Fruit fly (Drosophila melanogaster) whole organism, prepupa: ENCODE measurements around the gene CG42591.

Experiments
- Blimp-1 ChIP-seq: fragments of 200-800 bp; sonication (Bioruptor generic); optimal IDR thresholded peaks from 3 replicates; lab custom pipeline; 2017; ENCODE audit warnings: missing biosample characterization, missing genetic modification characterization, mild to moderate bottlenecking, moderate library complexity, missing genetic modification reagents
- CG10631 ChIP-seq: fragments of 200-800 bp; sonication (Bioruptor generic); optimal IDR thresholded peaks from 2 replicates; lab custom pipeline; 2016; ENCODE audit warnings: missing biosample characterization, missing genetic modification characterization
- CG10669 ChIP-seq: fragments of 200-800 bp; sonication (Bioruptor generic); optimal IDR thresholded peaks from 3 replicates; lab custom pipeline; 2018; ENCODE audit warnings: missing biosample characterization, mild to moderate bottlenecking, missing genetic modification characterization, moderate library complexity
- CG11294 ChIP-seq: fragments of 200-800 bp; sonication (Bioruptor generic); IDR thresholded peaks from 2 replicates; pipeline ENCODE4 v1.3.6; 2022; ENCODE audit warnings: missing biosample characterization, missing genetic modification characterization
- CG11902 ChIP-seq: fragments of 200-800 bp; sonication (Bioruptor generic); optimal IDR thresholded peaks from 3 replicates; lab custom pipeline; 2016; ENCODE audit warnings: missing biosample characterization, missing genetic modification characterization
- CG15336 ChIP-seq: fragments of 200-800 bp; sonication (Bioruptor generic); IDR thresholded peaks from 2 replicates; pipeline ENCODE4 v1.3.6; 2022; ENCODE audit warnings: missing biosample characterization, missing genetic modification characterization
- CG1621 ChIP-seq: fragments of 200-800 bp; sonication (Bioruptor generic); optimal IDR thresholded peaks from 3 replicates; lab custom pipeline; 2018; ENCODE audit warnings: missing biosample characterization, mild to moderate bottlenecking, missing genetic modification characterization
- CG16779 ChIP-seq: fragments of 200-800 bp; sonication (Bioruptor generic); optimal IDR thresholded peaks from 3 replicates; lab custom pipeline; 2017; ENCODE audit warnings: missing biosample characterization, mild to moderate bottlenecking, missing genetic modification characterization
- CG3032 ChIP-seq: fragments of 200-800 bp; optimal IDR thresholded peaks from 2 replicates; lab custom pipeline; 2019; ENCODE audit warnings: missing biosample characterization, mild to moderate bottlenecking, missing genetic modification characterization, moderate library complexity
- CG31627 ChIP-seq: fragments of 200-800 bp; sonication (Bioruptor generic); optimal IDR thresholded peaks from 3 replicates; lab custom pipeline; 2016; ENCODE audit warnings: missing biosample characterization, missing genetic modification characterization
- CG32006 ChIP-seq: fragments of 200-800 bp; sonication (Bioruptor generic); optimal IDR thresholded peaks from 3 replicates; lab custom pipeline; 2017; ENCODE audit warnings: missing biosample characterization, mild to moderate bottlenecking, missing genetic modification characterization
- CG3919 ChIP-seq: fragments of 200-800 bp; sonication (Bioruptor generic); optimal IDR thresholded peaks from 3 replicates; lab custom pipeline; 2016; ENCODE audit warnings: missing biosample characterization, missing genetic modification characterization
- CG4318 ChIP-seq: fragments of 200-800 bp; sonication (Bioruptor generic); optimal IDR thresholded peaks from 3 replicates; lab custom pipeline; 2017; ENCODE audit warnings: missing biosample characterization, mild to moderate bottlenecking, missing genetic modification characterization
- CG6792 ChIP-seq: fragments of 200-800 bp; sonication (Bioruptor generic); optimal IDR thresholded peaks from 3 replicates; lab custom pipeline; 2016; ENCODE audit warnings: missing biosample characterization, missing genetic modification characterization
- CG6854 ChIP-seq: fragments of 200-800 bp; sonication (Bioruptor generic); optimal IDR thresholded peaks from 2 replicates; lab custom pipeline; 2017; ENCODE audit warnings: missing biosample characterization, mild to moderate bottlenecking, missing genetic modification characterization
- CG8632 ChIP-seq: fragments of 200-800 bp; sonication (Bioruptor generic); optimal IDR thresholded peaks from 3 replicates; lab custom pipeline; 2016; ENCODE audit warnings: missing biosample characterization, missing genetic modification characterization
- CG9139 ChIP-seq: fragments of 200-800 bp; sonication (Bioruptor generic); optimal IDR thresholded peaks from 3 replicates; lab custom pipeline; 2017; ENCODE audit warnings: missing biosample characterization, mild to moderate bottlenecking, missing genetic modification characterization
- Eip75B ChIP-seq: fragments of 200-800 bp; sonication (Bioruptor generic); optimal IDR thresholded peaks from 3 replicates; lab custom pipeline; 2016; ENCODE audit warnings: missing biosample characterization, missing genetic modification characterization
- Eip78C ChIP-seq: fragments of 200-800 bp; sonication (Bioruptor generic); peaks from one replicate; lab custom pipeline; 2016; ENCODE audit warnings: missing biosample characterization, missing genetic modification characterization
- Eip93F ChIP-seq: fragments of 200-800 bp; sonication (Bioruptor generic); optimal IDR thresholded peaks from 2 replicates; lab custom pipeline; 2016; ENCODE audit warnings: missing biosample characterization, mild to moderate bottlenecking, missing genetic modification characterization
- Ets21C ChIP-seq: fragments of 200-800 bp; sonication (Bioruptor generic); optimal IDR thresholded peaks from 3 replicates; lab custom pipeline; 2016; ENCODE audit warnings: missing biosample characterization, missing genetic modification characterization
- Hr38 ChIP-seq: sonication (Bioruptor generic); optimal IDR thresholded peaks from 2 replicates; lab custom pipeline; 2016; ENCODE audit warnings: missing biosample characterization, missing genetic modification characterization
- Hr4 ChIP-seq: fragments of 200-800 bp; sonication (Bioruptor generic); optimal IDR thresholded peaks from 3 replicates; lab custom pipeline; 2016; ENCODE audit warnings: missing biosample characterization, missing genetic modification characterization
- Lpt ChIP-seq: fragments of 200-800 bp; sonication (Bioruptor generic); optimal IDR thresholded peaks from 3 replicates; lab custom pipeline; 2016; ENCODE audit warnings: missing biosample characterization, missing genetic modification characterization
- OdsH ChIP-seq: fragments of 200-800 bp; sonication (Bioruptor generic); optimal IDR thresholded peaks from 3 replicates; lab custom pipeline; 2016; ENCODE audit warnings: missing biosample characterization, missing genetic modification characterization
- Smox ChIP-seq: fragments of 200-800 bp; sonication (Bioruptor generic); optimal IDR thresholded peaks from 3 replicates; lab custom pipeline; 2016; ENCODE audit warnings: missing biosample characterization, missing genetic modification characterization
- Sox102F ChIP-seq: fragments of 200-800 bp; sonication (Bioruptor generic); optimal IDR thresholded peaks from 2 replicates; lab custom pipeline; 2016; ENCODE audit warnings: missing biosample characterization, mild to moderate bottlenecking, missing genetic modification characterization
- Sox14 ChIP-seq: fragments of 200-800 bp; sonication (Bioruptor generic); optimal IDR thresholded peaks from 3 replicates; lab custom pipeline; 2016; ENCODE audit warnings: missing biosample characterization, missing genetic modification characterization
- Sox15 ChIP-seq: fragments of 200-800 bp; sonication (Bioruptor generic); optimal IDR thresholded peaks from 3 replicates; lab custom pipeline; 2016; ENCODE audit warnings: missing biosample characterization, missing genetic modification characterization
- achi ChIP-seq: fragments of 200-800 bp; sonication (Bioruptor generic); optimal IDR thresholded peaks from 3 replicates; lab custom pipeline; 2016; ENCODE audit warnings: missing biosample characterization, missing genetic modification characterization
- cyc ChIP-seq: fragments of 200-800 bp; sonication (Bioruptor generic); optimal IDR thresholded peaks from 3 replicates; lab custom pipeline; 2016; ENCODE audit warnings: missing biosample characterization, missing genetic modification characterization
- dsx ChIP-seq: fragments of 200-800 bp; optimal IDR thresholded peaks from 3 replicates; lab custom pipeline; 2019; ENCODE audit warnings: missing biosample characterization, mild to moderate bottlenecking, missing genetic modification characterization, moderate library complexity; ENCODE audit not compliant: poor library complexity, severe bottlenecking
- eg ChIP-seq: fragments of 200-800 bp; sonication (Bioruptor generic); IDR thresholded peaks from 3 replicates; pipeline ENCODE4 v1.3.6; 2022; ENCODE audit warnings: missing biosample characterization, missing genetic modification characterization
- esn ChIP-seq: fragments of 200-800 bp; sonication (Bioruptor generic); optimal IDR thresholded peaks from 2 replicates; lab custom pipeline; 2016; ENCODE audit warnings: missing biosample characterization, mild to moderate bottlenecking, missing genetic modification characterization, moderate library complexity
- fd59A ChIP-seq: fragments of 200-800 bp; sonication (Bioruptor generic); optimal IDR thresholded peaks from 2 replicates; lab custom pipeline; 2017; ENCODE audit warnings: missing biosample characterization, mild to moderate bottlenecking, missing genetic modification characterization, missing genetic modification reagents
- fd85E ChIP-seq: fragments of 200-800 bp; sonication (Bioruptor generic); optimal IDR thresholded peaks from 3 replicates; lab custom pipeline; 2016; ENCODE audit warnings: missing biosample characterization, missing genetic modification characterization
- fkh ChIP-seq: fragments of 200-800 bp; sonication (Bioruptor generic); optimal IDR thresholded peaks from 3 replicates; lab custom pipeline; 2017; ENCODE audit warnings: missing biosample characterization, mild to moderate bottlenecking, missing genetic modification characterization, moderate library complexity
- lz ChIP-seq: fragments of 200-800 bp; sonication (Bioruptor generic); optimal IDR thresholded peaks from 3 replicates; lab custom pipeline; 2016; ENCODE audit warnings: missing biosample characterization, missing genetic modification characterization
- pdm3 ChIP-seq: fragments of 200-800 bp; sonication (Bioruptor generic); optimal IDR thresholded peaks from 3 replicates; lab custom pipeline; 2016; ENCODE audit warnings: missing biosample characterization, missing genetic modification characterization
- salr ChIP-seq, 2 experiments: fragments of 200-800 bp; sonication (Bioruptor generic); optimal IDR thresholded peaks; 3 replicates each; lab custom pipeline; 2016 to 2018; ENCODE audit warnings: missing biosample characterization in 2 of 2, missing genetic modification characterization in 2 of 2, mild to moderate bottlenecking in 1 of 2
- svp ChIP-seq: fragments of 200-800 bp; sonication (Bioruptor generic); peaks from one replicate; lab custom pipeline; 2016; ENCODE audit warnings: missing biosample characterization, missing genetic modification characterization
- topi ChIP-seq: fragments of 200-800 bp; sonication (Bioruptor generic); optimal IDR thresholded peaks from 3 replicates; lab custom pipeline; 2016; ENCODE audit warnings: missing biosample characterization, missing genetic modification characterization
- vri ChIP-seq: fragments of 200-800 bp; sonication (Bioruptor generic); optimal IDR thresholded peaks from 3 replicates; lab custom pipeline; 2016; ENCODE audit warnings: missing biosample characterization, mild to moderate bottlenecking, missing genetic modification characterization

CG42591 gene

dm6 chr3L:8096106-8096558, 26.4 kb upstream of the CG42591 start (continued):
- peak; percentile 62 for TF ChIP-seq CG9139 (GFP tag; lab: Kevin White, UChicago)
- no peak for TF ChIP-seq Smox (GFP tag; lab: Kevin White, UChicago)
- peak; percentile 96 for TF ChIP-seq CG11294 (GFP tag; lab: Robert Waterston, UW)
- no peak for TF ChIP-seq Ets21C (GFP tag; lab: Kevin White, UChicago)
- TF ChIP-seq salr (GFP tag; optimal IDR thresholded peaks at IDR 0.05; lab: Kevin White, UChicago) = peak; percentile 68 to 96
- no peak for TF ChIP-seq Hr38 (GFP tag; lab: Kevin White, UChicago)
- TF ChIP-seq CG31627 (GFP tag; lab: Kevin White, UChicago) = peak; percentile 82
- TF ChIP-seq Lpt (GFP tag; lab: Kevin White, UChicago) = peak; percentile 97
- TF ChIP-seq CG10669 (GFP tag; lab: Kevin White, UChicago) = peak; percentile 92
- TF ChIP-seq Sox14 (GFP tag; lab: Kevin White, UChicago) = peak; percentile 87
- peak; percentile 77 for TF ChIP-seq vri (GFP tag; lab: Kevin White, UChicago)
- peak; percentile 54 for TF ChIP-seq fd85E (GFP tag; lab: Kevin White, UChicago)

- TF ChIP-seq CG3032 = no peak
- TF ChIP-seq CG15336 = 0 out of 2 replicates have a peak, but pooled peaks have one; percentile 17
- TF ChIP-seq CG32006 (GFP tag; lab: Kevin White, UChicago) = peak; percentile 32
- peak; percentile 79 for TF ChIP-seq svp (GFP tag; lab: Kevin White, UChicago)
- TF ChIP-seq Hr4 = no peak
- TF ChIP-seq CG10631 (GFP tag; lab: Kevin White, UChicago) = peak; percentile 13
- no peak for TF ChIP-seq CG3919 (GFP tag; lab: Kevin White, UChicago)
- TF ChIP-seq fkh = peak; percentile 69
Observed at dm6 chr3L:8094652-8095129, 24.9 kb upstream of the CG42591 start.

dm6 chr3L:8093553-8093952, 23.8 kb upstream of the CG42591 start:
- TF ChIP-seq Hr38 (GFP tag; lab: Kevin White, UChicago) (no peak), Smox (GFP tag; lab: Kevin White, UChicago) (no peak), Lpt (GFP tag; lab: Kevin White, UChicago) (no peak), svp (GFP tag; lab: Kevin White, UChicago) (peak; percentile 91), CG3919 (GFP tag; lab: Kevin White, UChicago) (no peak), esn (GFP tag; lab: Kevin White, UChicago) (no peak), Eip78C (GFP tag; lab: Kevin White, UChicago) (no peak), vri (GFP tag; lab: Kevin White, UChicago) (peak; percentile 70), fkh (peak; percentile 84)

DNA sequence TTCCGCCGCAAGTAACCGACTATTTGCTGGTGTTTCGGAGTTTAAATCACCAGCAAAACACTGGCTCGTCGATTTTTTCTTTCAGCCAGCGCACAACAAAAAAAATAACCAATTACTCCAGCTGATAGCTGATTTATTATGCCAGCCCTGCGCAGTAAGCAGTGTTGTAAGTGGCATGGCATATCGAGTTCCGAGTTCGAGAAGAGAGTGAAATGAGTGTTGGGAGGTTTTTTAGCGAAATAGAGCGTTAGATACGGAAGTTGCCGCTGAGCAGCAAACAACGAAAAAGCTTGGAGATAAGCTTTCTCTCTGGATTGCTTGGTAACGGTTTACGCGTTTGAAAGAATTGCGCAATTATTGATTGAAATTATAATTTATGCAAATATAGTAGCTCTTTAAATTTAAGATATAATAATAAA, 21.9 kb upstream of the CG42591 start, which contains the start of gene CG7565:
CG7565 (minus strand) TSS at position 137 of the 419 bp plus-strand sequence.
- no peak for TF ChIP-seq CG32006 (GFP tag; lab: Kevin White, UChicago)
- TF ChIP-seq OdsH (GFP tag; lab: Kevin White, UChicago) = peak; percentile 12
- peak; percentile 13 for TF ChIP-seq fkh
- no peak for TF ChIP-seq CG1621
- no peak for TF ChIP-seq cyc (GFP tag; lab: Kevin White, UChicago)
- no peak for TF ChIP-seq CG11902 (GFP tag; lab: Kevin White, UChicago)
- TF ChIP-seq Sox15 = no peak
- TF ChIP-seq topi (GFP tag; lab: Kevin White, UChicago) = peak; percentile 2
- TF ChIP-seq CG6792 (GFP tag; lab: Kevin White, UChicago) = peak; percentile 19
- no peak for TF ChIP-seq pdm3 (GFP tag; lab: Kevin White, UChicago)
- no peak for TF ChIP-seq Eip75B (GFP tag; lab: Kevin White, UChicago)
- 0 out of 3 replicates have a peak, but pooled peaks have one; percentile 37 for TF ChIP-seq eg
- no peak for TF ChIP-seq CG4318
- peak; percentile 56 for TF ChIP-seq Eip78C (GFP tag; lab: Kevin White, UChicago)
- TF ChIP-seq CG8632 = no peak
- no peak for TF ChIP-seq dsx (GFP tag; lab: Kevin White, UChicago)
- TF ChIP-seq svp (GFP tag; lab: Kevin White, UChicago) = no peak
- no peak for TF ChIP-seq CG11294 (GFP tag; lab: Robert Waterston, UW)
- no peak for TF ChIP-seq achi (GFP tag; lab: Kevin White, UChicago)
- TF ChIP-seq Blimp-1 = no peak
- TF ChIP-seq Sox102F (GFP tag; lab: Kevin White, UChicago) = peak; percentile 36
- TF ChIP-seq Eip93F (GFP tag; lab: Kevin White, UChicago) = no peak
- TF ChIP-seq vri (GFP tag; lab: Kevin White, UChicago) = peak; percentile 84
- no peak for TF ChIP-seq Smox (GFP tag; lab: Kevin White, UChicago)
- no peak for TF ChIP-seq Lpt (GFP tag; lab: Kevin White, UChicago)
- TF ChIP-seq CG16779 (tag; lab: Kevin White, UChicago) = no peak
- TF ChIP-seq CG6854 (GFP tag; lab: Kevin White, UChicago) = no peak
- TF ChIP-seq fd59A (GFP tag; lab: Kevin White, UChicago) = no peak
- TF ChIP-seq Hr4 = no peak
- peak; percentile 46 for TF ChIP-seq esn (GFP tag; lab: Kevin White, UChicago)
- peak; percentile 46 for TF ChIP-seq Sox14 (GFP tag; lab: Kevin White, UChicago)
- TF ChIP-seq lz (GFP tag; lab: Kevin White, UChicago) = peak; percentile 16
